Fruit fly (Drosophila melanogaster) whole organism: Measurements from ENCODE around the gene ast.
A peak's percentile ranks its signal among the peaks of the same experiment; 100 is the strongest.

Experiments
- CG8478 ChIP-seq: fragments of >200 bp; optimal IDR thresholded peaks from 2 replicates; lab custom pipeline; 2018; ENCODE audit warnings: inconsistent platforms
- Dll ChIP-seq: fragments of >200 bp; optimal IDR thresholded peaks from 2 replicates; lab custom pipeline; 2017
- EcR ChIP-seq, 2 experiments: fragments of >200 bp; optimal IDR thresholded peaks; 2 replicates each; lab custom pipeline; 2017; ENCODE audit warnings: missing biosample characterization in 2 of 2, missing genetic modification characterization in 2 of 2, missing genetic modification reagents in 2 of 2
- pan ChIP-seq: fragments of >200 bp; optimal IDR thresholded peaks from 2 replicates; lab custom pipeline; 2017
- psq ChIP-seq: fragments of >200 bp; optimal IDR thresholded peaks from 2 replicates; lab custom pipeline; 2017
- usp ChIP-seq: fragments of >200 bp; optimal IDR thresholded peaks from 2 replicates; lab custom pipeline; 2017; ENCODE audit warnings: missing biosample characterization, missing genetic modification characterization, mixed read lengths

The ast gene

dm6 chr2L:1077053-1077452, 695 bp upstream of the ast start:
- TF ChIP-seq psq (lab: Kevin White, UChicago) = no peak
- peak; percentile 40 for TF ChIP-seq CG8478 (lab: Kevin White, UChicago)

dm6 chr2L:1080802-1081464, 3.2 kb downstream of the ast start, which contains the start of gene Atg4a:
Atg4a (plus strand) TSS chr2L:1080911.
- TF ChIP-seq usp (GFP tag; lab: Kevin White, UChicago) (no peak), Dll (lab: Kevin White, UChicago) (no peak), EcR (GFP tag; optimal IDR thresholded peaks at IDR 0.05; lab: Kevin White, UChicago) (no peak), psq (lab: Kevin White, UChicago) (no peak), CG8478 (lab: Kevin White, UChicago) (no peak), pan (lab: Kevin White, UChicago) (no peak)

- no peak for TF ChIP-seq EcR (GFP tag; optimal IDR thresholded peaks at IDR 0.05; lab: Kevin White, UChicago)
- TF ChIP-seq CG8478 (lab: Kevin White, UChicago) = no peak
- TF ChIP-seq psq (lab: Kevin White, UChicago) = no peak
- no peak for TF ChIP-seq usp (GFP tag; lab: Kevin White, UChicago)
Measured at dm6 chr2L:1082668-1083067, 4.9 kb downstream of the ast start.

- TF ChIP-seq psq (lab: Kevin White, UChicago) (no peak), usp (GFP tag; lab: Kevin White, UChicago) (no peak), EcR (GFP tag; optimal IDR thresholded peaks at IDR 0.05; lab: Kevin White, UChicago) (no peak), Dll (lab: Kevin White, UChicago) (no peak), pan (lab: Kevin White, UChicago) (no peak), CG8478 (lab: Kevin White, UChicago) (no peak)
Measured at dm6 chr2L:1086312-1086906, 8.7 kb downstream of the ast start.

- TF ChIP-seq EcR (GFP tag; optimal IDR thresholded peaks at IDR 0.05; lab: Kevin White, UChicago) (no peak), usp (GFP tag; lab: Kevin White, UChicago) (no peak), psq (lab: Kevin White, UChicago) (no peak), pan (lab: Kevin White, UChicago) (no peak), Dll (lab: Kevin White, UChicago) (no peak), CG8478 (lab: Kevin White, UChicago) (no peak)
Measured at dm6 chr2L:1091675-1092074, 13.9 kb downstream of the ast start.

dm6 chr2L:1094724-1095123, 17.0 kb downstream of the ast start:
- TF ChIP-seq usp (GFP tag; lab: Kevin White, UChicago) = no peak

- TF ChIP-seq CG8478 (lab: Kevin White, UChicago) (no peak), usp (GFP tag; lab: Kevin White, UChicago) (no peak), EcR (GFP tag; optimal IDR thresholded peaks at IDR 0.05; lab: Kevin White, UChicago) (no peak), psq (lab: Kevin White, UChicago) (no peak), pan (lab: Kevin White, UChicago) (no peak), Dll (lab: Kevin White, UChicago) (no peak)
Measured at dm6 chr2L:1095450-1095849, 17.7 kb downstream of the ast start.

- peak; percentile 23 for TF ChIP-seq Dll (lab: Kevin White, UChicago)
- TF ChIP-seq usp (GFP tag; lab: Kevin White, UChicago) = no peak
Measured at dm6 chr2L:1102349-1102748, 24.6 kb downstream of the ast start, which contains the start of gene CG4629. CG4629 (minus strand) TSS chr2L:1102504.

dm6 chr2L:1108029-1108688, 30.4 kb downstream of the ast start, which contains the start of the genes PolrMT and CG14339:
PolrMT (minus strand) TSS chr2L:1108373.
CG14339 (plus strand) TSS chr2L:1108540.
- no peak for TF ChIP-seq pan (lab: Kevin White, UChicago)
- TF ChIP-seq Dll (lab: Kevin White, UChicago) = peak; percentile 0
- no peak for TF ChIP-seq EcR (GFP tag; optimal IDR thresholded peaks at IDR 0.05; lab: Kevin White, UChicago)
- TF ChIP-seq psq (lab: Kevin White, UChicago) = no peak
- no peak for TF ChIP-seq usp (GFP tag; lab: Kevin White, UChicago)

dm6 chr2L:1112641-1113040, 34.9 kb downstream of the ast start, which contains the start of gene CG14340:
CG14340 (plus strand) TSS chr2L:1112941.
- TF ChIP-seq usp (GFP tag; lab: Kevin White, UChicago) = no peak
- no peak for TF ChIP-seq pan (lab: Kevin White, UChicago)
- no peak for TF ChIP-seq psq (lab: Kevin White, UChicago)
- TF ChIP-seq CG8478 (lab: Kevin White, UChicago) = no peak
- TF ChIP-seq Dll (lab: Kevin White, UChicago) = no peak
- TF ChIP-seq EcR (GFP tag; optimal IDR thresholded peaks at IDR 0.05; lab: Kevin White, UChicago) = no peak

- TF ChIP-seq CG8478 (lab: Kevin White, UChicago) (no peak), usp (GFP tag; lab: Kevin White, UChicago) (no peak), pan (lab: Kevin White, UChicago) (no peak)
Measured at dm6 chr2L:1114230-1114629, 36.5 kb downstream of the ast start.
